Worm (Caenorhabditis elegans): ENCODE results near the gene F39F10.4.

F39F10.4 gene

DNA sequence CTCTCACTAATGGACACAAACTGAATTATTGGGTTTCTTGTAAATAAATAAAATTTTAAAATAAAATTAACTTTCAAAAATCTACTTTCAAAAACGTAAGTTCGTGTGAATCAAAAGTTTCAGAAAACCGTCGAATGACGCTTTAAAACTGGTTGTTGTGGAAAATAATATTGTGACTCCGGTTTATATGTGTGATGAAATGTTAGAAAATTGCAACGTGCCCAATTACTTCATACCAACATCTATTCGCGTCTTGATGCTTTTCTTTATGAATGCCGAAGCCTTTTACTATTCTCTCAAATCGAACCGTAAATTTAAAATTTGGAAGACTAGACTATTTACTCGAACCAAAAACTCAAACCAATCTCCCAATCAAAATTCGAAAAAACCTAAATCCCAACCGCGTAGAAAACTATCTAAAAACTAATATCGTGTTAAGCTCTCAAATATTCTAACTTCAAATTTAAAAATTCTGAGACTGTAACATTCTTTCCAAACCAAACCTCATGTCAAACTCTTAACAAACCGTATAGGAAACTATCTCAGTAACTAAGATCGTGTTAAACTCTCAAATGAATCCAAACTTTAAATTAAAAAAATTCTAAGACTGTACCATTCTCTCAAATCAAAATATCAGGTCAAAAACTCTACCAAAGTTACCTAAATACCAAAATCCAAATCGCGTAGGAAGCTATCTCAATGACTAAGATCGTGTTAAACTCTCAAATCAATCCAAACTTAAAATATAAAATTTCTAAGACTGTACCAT lies 27.9 kb upstream of the F39F10.4 start (continued):
- TF ChIP-seq nhr-90 (tag; optimal IDR thresholded peaks at IDR 0.05) (no peak), sea-2 (GFP tag; IDR thresholded peaks at IDR 0.05) (no peak), ets-4 (GFP tag; optimal IDR thresholded peaks at IDR 0.05) (no peak), rcor-1 (GFP tag; IDR thresholded peaks at IDR 0.05) (peak; percentile 35; the same call in 1 of the 2 replicates), hlh-26 (GFP tag; conservative IDR thresholded peaks at IDR 0.05) (no peak), ztf-18 (tag; optimal IDR thresholded peaks at IDR 0.05) (no peak), T26A5.8 (tag; optimal IDR thresholded peaks at IDR 0.05) (no peak), athp-1 (tag; optimal IDR thresholded peaks at IDR 0.05) (peak; percentile 62), attf-3 (GFP tag; conservative IDR thresholded peaks at IDR 0.05) (peak; percentile 34; the same call in 1 of the 2 replicates), hrde-1 (tag; optimal IDR thresholded peaks at IDR 0.05; ENCODE audit: borderline replicate concordance) (no peak), C06A6.2 (GFP tag; conservative IDR thresholded peaks at IDR 0.05) (peak; percentile 60; the same call in 1 of the 2 replicates), F57A8.1 (GFP tag; optimal IDR thresholded peaks at IDR 0.05) (no peak), F22D6.2 (tag; optimal IDR thresholded peaks at IDR 0.05) (no peak), snpc-1.3 (tag; optimal IDR thresholded peaks at IDR 0.05; ENCODE audit: insufficient read depth) (no peak), let-607 (tag; optimal IDR thresholded peaks at IDR 0.05) (no peak), egrh-3 (GFP tag; IDR thresholded peaks at IDR 0.05) (no peak), tbp1 (GFP tag; optimal IDR thresholded peaks at IDR 0.05) (peak; percentile 44), gei-17 (GFP tag; optimal IDR thresholded peaks at IDR 0.05) (peak; percentile 47), nfya-1 (tag; optimal IDR thresholded peaks at IDR 0.05; ENCODE audit: borderline replicate concordance, insufficient read depth) (no peak), mcd-1 (GFP tag; IDR thresholded peaks at IDR 0.05) (no peak; the same call in 1 of the 2 replicates), fkh-3 (tag; optimal IDR thresholded peaks at IDR 0.05) (no peak), attf-5 (GFP tag; optimal IDR thresholded peaks at IDR 0.05) (no peak), cebp-2 (GFP tag; IDR thresholded peaks at IDR 0.05) (peak; percentile 66; the same call in 1 of the 2 replicates), Y67H2A.10 (GFP tag; conservative IDR thresholded peaks at IDR 0.05) (no peak; the same call in none of the 2 replicates), rec-8 (tag; optimal IDR thresholded peaks at IDR 0.05) (no peak), sdz-38 (tag; optimal IDR thresholded peaks at IDR 0.05) (no peak), die-1 (tag; optimal IDR thresholded peaks at IDR 0.05) (peak; percentile 2), snpc-4 (GFP tag; optimal IDR thresholded peaks at IDR 0.05) (peak; percentile 17), snpc-4 (tag; optimal IDR thresholded peaks at IDR 0.05) (no peak), tlf-1 (GFP tag; optimal IDR thresholded peaks at IDR 0.05) (peak; percentile 61), B0035.1 (tag; optimal IDR thresholded peaks at IDR 0.05) (peak; percentile 44), F23B12.7 (tag; optimal IDR thresholded peaks at IDR 0.05; ENCODE audit: insufficient read depth) (no peak), ztf-28 (GFP tag; IDR thresholded peaks at IDR 0.05) (peak; percentile 70), lir-1 (GFP tag; conservative IDR thresholded peaks at IDR 0.05) (0 out of 2 replicates have a peak, but pooled peaks have one; percentile 7), somi-1 (GFP tag; optimal IDR thresholded peaks at IDR 0.05) (peak; percentile 48), mes-4 (tag; optimal IDR thresholded peaks at IDR 0.05) (no peak), F37B4.10 (GFP tag; IDR thresholded peaks at IDR 0.05) (no peak), B0261.1 (tag; optimal IDR thresholded peaks at IDR 0.05) (peak; percentile 5), mxl-1 (tag; optimal IDR thresholded peaks at IDR 0.05) (no peak), xnd-1 (tag; optimal IDR thresholded peaks at IDR 0.05) (no peak), nhr-27 (tag; optimal IDR thresholded peaks at IDR 0.05) (no peak), F57C9.4 (tag; optimal IDR thresholded peaks at IDR 0.05) (no peak), madf-6 (GFP tag; IDR thresholded peaks at IDR 0.05) (peak; percentile 44; the same call in 1 of the 2 replicates), lsy-27 (tag; optimal IDR thresholded peaks at IDR 0.05; ENCODE audit: borderline replicate concordance, insufficient read depth) (no peak), T07F8.4 (tag; optimal IDR thresholded peaks at IDR 0.05) (no peak), ekl-4 (GFP tag; IDR thresholded peaks at IDR 0.05) (0 out of 2 replicates have a peak, but pooled peaks have one; percentile 58)

All from whole organism, young adult.